Worm (Caenorhabditis elegans) whole organism, L4 larva: ENCODE data around the gene ccz-1.

Source experiments
- F49E8.2 ChIP-seq: sonication (generic microtip); optimal IDR thresholded peaks from 2 replicates; lab custom pipeline; 2016; ENCODE audit warnings: missing compliant biosample characterization, mild to moderate bottlenecking, missing genetic modification characterization, borderline replicate concordance
- R02D3.7 ChIP-seq: fragments of 150-350 bp; sonication (generic microtip); optimal IDR thresholded peaks from 3 replicates; lab custom pipeline; 2014; ENCODE audit warnings: missing biosample characterization, missing genetic modification characterization
- Y105C5A.15 ChIP-seq: fragments of 200-800 bp; sonication (Bioruptor generic); IDR thresholded peaks from 2 replicates; pipeline ENCODE4 v1.3.6; 2022; ENCODE audit warnings: missing genetic modification characterization, missing compliant biosample characterization
- Y48G9A.11 ChIP-seq: fragments of 200-800 bp; sonication (Bioruptor generic); IDR thresholded peaks from 2 replicates; pipeline ENCODE4 v1.3.6; 2022; ENCODE audit warnings: missing genetic modification reagents, missing genetic modification characterization, missing compliant biosample characterization
- ZK337.2 ChIP-seq: fragments of 200-800 bp; sonication (Bioruptor generic); IDR thresholded peaks from 2 replicates; pipeline ENCODE4 v1.3.6; 2022; ENCODE audit warnings: missing genetic modification reagents, missing genetic modification characterization, missing compliant biosample characterization
- aha-1 ChIP-seq: fragments of 150-350 bp; peaks from one replicate; lab custom pipeline; 2014; ENCODE audit warnings: missing biosample characterization, missing genetic modification characterization
- aly-2 ChIP-seq: sonication (generic microtip); optimal IDR thresholded peaks from 2 replicates; lab custom pipeline; 2018; ENCODE audit warnings: missing biosample characterization, missing genetic modification characterization
- ceh-20 ChIP-seq: fragments of 200-800 bp; sonication (Bioruptor generic); IDR thresholded peaks from 2 replicates; pipeline ENCODE4 v1.3.6; 2022; ENCODE audit warnings: missing genetic modification reagents, missing genetic modification characterization, missing compliant biosample characterization
- ceh-28 ChIP-seq: fragments of 150-350 bp; optimal IDR thresholded peaks from 2 replicates; lab custom pipeline; 2014; ENCODE audit warnings: missing biosample characterization, missing genetic modification reagents, missing genetic modification characterization
- ceh-44 ChIP-seq: fragments of 200-800 bp; sonication (Bioruptor generic); IDR thresholded peaks from 2 replicates; pipeline ENCODE4 v1.3.6; 2022; ENCODE audit warnings: missing genetic modification reagents, missing genetic modification characterization, missing compliant biosample characterization
- cey-2 ChIP-seq: sonication (generic microtip); optimal IDR thresholded peaks from 3 replicates; lab custom pipeline; 2017; ENCODE audit warnings: missing genetic modification characterization, mild to moderate bottlenecking, missing compliant biosample characterization, antibody characterized with exemption, borderline replicate concordance; ENCODE audit not compliant: insufficient read depth
- ctbp-1 ChIP-seq: fragments of 200-800 bp; sonication (Bioruptor generic); IDR thresholded peaks from 2 replicates; pipeline ENCODE4 v1.3.6; 2022; ENCODE audit warnings: missing genetic modification reagents, missing genetic modification characterization, missing compliant biosample characterization
- daf-12 ChIP-seq: fragments of 150-350 bp; optimal IDR thresholded peaks from 2 replicates; lab custom pipeline; 2014; ENCODE audit warnings: missing biosample characterization, missing genetic modification reagents, missing genetic modification characterization
- daf-16 ChIP-seq, 3 experiments: sonication (generic microtip); optimal IDR thresholded peaks; 2 replicates each; lab custom pipeline; 2016 to 2017; ENCODE audit warnings: missing genetic modification characterization in 3 of 3, missing genetic modification reagents in 3 of 3, mild to moderate bottlenecking in 2 of 3, missing compliant biosample characterization in 2 of 3, missing biosample characterization in 1 of 3, moderate library complexity in 1 of 3
- dmd-6 ChIP-seq: fragments of 200-800 bp; sonication (Bioruptor generic); IDR thresholded peaks from 2 replicates; pipeline ENCODE4 v1.3.6; 2022; ENCODE audit warnings: missing genetic modification reagents, missing genetic modification characterization, missing compliant biosample characterization
- dmd-8 ChIP-seq: fragments of 200-800 bp; sonication (Bioruptor generic); IDR thresholded peaks from 2 replicates; pipeline ENCODE4 v1.3.6; 2022; ENCODE audit warnings: missing genetic modification characterization, missing compliant biosample characterization
- dpl-1 ChIP-seq: fragments of 150-350 bp; optimal IDR thresholded peaks from 2 replicates; lab custom pipeline; 2014; ENCODE audit warnings: missing biosample characterization, missing genetic modification reagents, missing genetic modification characterization
- duxl-1 ChIP-seq: sonication (generic microtip); optimal IDR thresholded peaks from 2 replicates; lab custom pipeline; 2016; ENCODE audit warnings: mild to moderate bottlenecking, missing genetic modification characterization, moderate library complexity, missing compliant biosample characterization; ENCODE audit not compliant: poor library complexity
- dve-1 ChIP-seq: sonication (generic microtip); optimal IDR thresholded peaks from 2 replicates; lab custom pipeline; 2017; ENCODE audit warnings: antibody characterized with exemption, mild to moderate bottlenecking, missing genetic modification characterization, missing compliant biosample characterization; ENCODE audit not compliant: insufficient read depth
- egl-27 ChIP-seq: sonication (generic microtip); optimal IDR thresholded peaks from 3 replicates; lab custom pipeline; 2017; ENCODE audit warnings: missing biosample characterization, missing genetic modification reagents, missing genetic modification characterization
- egl-43 ChIP-seq: fragments of 200-800 bp; sonication (Bioruptor generic); IDR thresholded peaks from 2 replicates; pipeline ENCODE4 v1.3.6; 2022; ENCODE audit warnings: missing genetic modification reagents, missing genetic modification characterization, missing compliant biosample characterization
- gei-8 ChIP-seq: fragments of 200-800 bp; sonication (Bioruptor generic); optimal IDR thresholded peaks from 2 replicates; lab custom pipeline; 2018; ENCODE audit warnings: mild to moderate bottlenecking, missing genetic modification characterization, missing compliant biosample characterization
- hif-1 ChIP-seq, 2 experiments: sonication (generic microtip); optimal IDR thresholded peaks; 2 replicates each; lab custom pipeline; 2016 to 2017; ENCODE audit warnings: missing compliant biosample characterization in 2 of 2, missing genetic modification characterization in 2 of 2, missing genetic modification reagents in 2 of 2, missing genotype in 2 of 2, mild to moderate bottlenecking in 1 of 2
- hlh-11 ChIP-seq: fragments of 200-800 bp; sonication (Bioruptor generic); optimal IDR thresholded peaks from 2 replicates; lab custom pipeline; 2018; ENCODE audit warnings: mild to moderate bottlenecking, missing genetic modification characterization, missing compliant biosample characterization
- hlh-30 ChIP-seq: sonication (generic microtip); optimal IDR thresholded peaks from 2 replicates; lab custom pipeline; 2017; ENCODE audit warnings: antibody characterized with exemption, mild to moderate bottlenecking, missing genetic modification characterization, missing compliant biosample characterization; ENCODE audit not compliant: insufficient read depth
- lin-13 ChIP-seq: fragments of 150-350 bp; optimal IDR thresholded peaks from 2 replicates; lab custom pipeline; 2014; ENCODE audit warnings: missing biosample characterization, missing genetic modification reagents, missing genetic modification characterization
- lin-38 ChIP-seq: fragments of 200-800 bp; sonication (Bioruptor generic); IDR thresholded peaks from 2 replicates; pipeline ENCODE4 v1.3.6; 2022; ENCODE audit warnings: missing genetic modification reagents, missing genetic modification characterization, missing compliant biosample characterization
- lir-3 ChIP-seq: sonication (generic microtip); optimal IDR thresholded peaks from 2 replicates; lab custom pipeline; 2016; ENCODE audit warnings: mild to moderate bottlenecking, missing genetic modification characterization, missing compliant biosample characterization
- lsy-2 ChIP-seq, 2 experiments: fragments of 150-350 bp in 1 of 2; sonication (generic microtip) in 1 of 2; optimal IDR thresholded peaks; 2 replicates each; lab custom pipeline; 2014 to 2017; ENCODE audit warnings: missing biosample characterization in 2 of 2, missing genetic modification characterization in 2 of 2
- madf-5 ChIP-seq, 2 experiments: fragments of 200-800 bp; sonication (Bioruptor generic); IDR thresholded peaks; 2 replicates each; pipeline ENCODE4 v1.3.6; 2022; ENCODE audit warnings: missing compliant biosample characterization in 2 of 2, missing genetic modification characterization in 2 of 2
- mdt-29 ChIP-seq: fragments of 200-800 bp; sonication (Bioruptor generic); IDR thresholded peaks from 2 replicates; pipeline ENCODE4 v1.3.6; 2022; ENCODE audit warnings: missing genetic modification reagents, missing genetic modification characterization, missing compliant biosample characterization
- mes-2 ChIP-seq: sonication (generic microtip); optimal IDR thresholded peaks from 2 replicates; lab custom pipeline; 2016; ENCODE audit warnings: missing genotype, mild to moderate bottlenecking, missing genetic modification characterization, missing compliant biosample characterization; ENCODE audit not compliant: poor library complexity, severe bottlenecking
- mxl-2 ChIP-seq: fragments of 200-800 bp; sonication (Bioruptor generic); conservative IDR thresholded peaks from 2 replicates; pipeline ENCODE4 v1.3.6; 2022; ENCODE audit warnings: missing genetic modification reagents, missing genetic modification characterization, missing compliant biosample characterization
- nhr-10 ChIP-seq: fragments of 150-350 bp; optimal IDR thresholded peaks from 2 replicates; lab custom pipeline; 2014; ENCODE audit warnings: missing biosample characterization, missing genetic modification characterization
- nhr-102 ChIP-seq: sonication (generic microtip); optimal IDR thresholded peaks from 2 replicates; lab custom pipeline; 2016; ENCODE audit warnings: mild to moderate bottlenecking, missing genetic modification characterization, moderate library complexity, missing compliant biosample characterization
- nhr-111 ChIP-seq: fragments of 200-800 bp; sonication (Bioruptor generic); optimal IDR thresholded peaks from 2 replicates; lab custom pipeline; 2018; ENCODE audit warnings: mild to moderate bottlenecking, missing genetic modification characterization, missing compliant biosample characterization
- nhr-237 ChIP-seq: sonication (generic microtip); optimal IDR thresholded peaks from 2 replicates; lab custom pipeline; 2017; ENCODE audit warnings: missing biosample characterization, missing genetic modification characterization
- nhr-25 ChIP-seq: sonication (generic microtip); optimal IDR thresholded peaks from 2 replicates; lab custom pipeline; 2017; ENCODE audit warnings: missing genetic modification characterization, mild to moderate bottlenecking, missing compliant biosample characterization, antibody characterized with exemption, moderate library complexity, borderline replicate concordance; ENCODE audit not compliant: insufficient read depth
- nhr-76 ChIP-seq: fragments of 150-350 bp; optimal IDR thresholded peaks from 2 replicates; lab custom pipeline; 2014; ENCODE audit warnings: missing biosample characterization, missing genetic modification characterization
- nhr-77 ChIP-seq: fragments of 150-350 bp; optimal IDR thresholded peaks from 2 replicates; lab custom pipeline; 2014; ENCODE audit warnings: missing biosample characterization, missing genetic modification characterization
- php-3 ChIP-seq: fragments of 200-800 bp; sonication (Bioruptor generic); IDR thresholded peaks from 2 replicates; pipeline ENCODE4 v1.3.6; 2022; ENCODE audit warnings: missing genetic modification reagents, missing genetic modification characterization, missing compliant biosample characterization
- rbr-2 ChIP-seq: sonication (generic microtip); optimal IDR thresholded peaks from 2 replicates; lab custom pipeline; 2016; ENCODE audit warnings: missing genotype, missing genetic modification characterization, missing compliant biosample characterization
- snpc-4 ChIP-seq: fragments of 150-350 bp; optimal IDR thresholded peaks from 2 replicates; lab custom pipeline; 2014; ENCODE audit warnings: missing biosample characterization, missing genetic modification characterization
- tra-1 ChIP-seq: fragments of 200-800 bp; sonication (Bioruptor generic); IDR thresholded peaks from 2 replicates; pipeline ENCODE4 v1.3.6; 2022; ENCODE audit warnings: missing genetic modification reagents, missing genetic modification characterization, missing compliant biosample characterization
- unc-130 ChIP-seq: sonication (generic microtip); optimal IDR thresholded peaks from 2 replicates; lab custom pipeline; 2016; ENCODE audit warnings: missing genetic modification reagents, missing genetic modification characterization, missing compliant biosample characterization
- vab-7 ChIP-seq: fragments of 200-800 bp; sonication (Bioruptor generic); IDR thresholded peaks from 2 replicates; pipeline ENCODE4 v1.3.6; 2022; ENCODE audit warnings: missing genetic modification reagents, missing genetic modification characterization, missing compliant biosample characterization
- zfp-3 ChIP-seq: fragments of 200-800 bp; sonication (Bioruptor generic); conservative IDR thresholded peaks from 2 replicates; pipeline ENCODE4 v1.3.6; 2022; ENCODE audit warnings: missing genetic modification reagents, missing genetic modification characterization, missing compliant biosample characterization
- zip-2 ChIP-seq: fragments of 150-350 bp; optimal IDR thresholded peaks from 2 replicates; lab custom pipeline; 2014; ENCODE audit warnings: missing biosample characterization, missing genetic modification characterization
- ztf-7 ChIP-seq: fragments of 150-350 bp; optimal IDR thresholded peaks from 2 replicates; lab custom pipeline; 2014; ENCODE audit warnings: missing biosample characterization, missing genetic modification characterization

Gene ccz-1

DNA sequence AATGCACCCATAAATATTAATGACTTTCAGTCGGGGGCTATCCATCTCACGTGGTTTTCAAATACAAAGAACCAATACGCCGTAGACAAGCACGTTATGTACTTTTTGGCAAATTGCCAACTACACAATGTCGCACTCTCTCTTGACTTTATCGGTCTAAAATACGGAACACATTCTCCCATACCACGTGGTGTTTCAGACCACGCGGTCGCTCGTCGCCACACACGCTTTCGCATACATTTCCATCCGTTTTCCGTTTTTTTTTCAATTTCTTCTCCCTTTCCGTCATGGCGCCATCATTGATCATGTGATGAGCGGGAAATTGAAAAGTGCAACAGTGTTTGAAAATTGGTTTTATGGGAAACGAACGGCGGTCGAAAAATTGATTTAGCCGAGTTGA lies 20.1 kb upstream of the ccz-1 start:
- TF ChIP-seq Y48G9A.11 (GFP tag; lab: Robert Waterston, UW) (no peak), lsy-2 (tag; optimal IDR thresholded peaks at IDR 0.05; lab: Kevin White, UChicago) (peak; percentile 64 to 84), ctbp-1 (GFP tag; lab: Robert Waterston, UW) (peak; percentile 71), mes-2 (tag; lab: Kevin White, UChicago) (peak; percentile 62), daf-16 (GFP tag; optimal IDR thresholded peaks at IDR 0.05; lab: Kevin White, UChicago) (no peak), daf-16 (tag; optimal IDR thresholded peaks at IDR 0.05; lab: Kevin White, UChicago) (peak; percentile 73), mdt-29 (peak; percentile 96), cey-2 (tag; lab: Kevin White, UChicago) (peak; percentile 63), dve-1 (tag; lab: Kevin White, UChicago) (peak; percentile 95), F49E8.2 (no peak), zip-2 (no peak), lin-13 (GFP tag; lab: Kevin White, UChicago) (no peak), rbr-2 (tag; lab: Kevin White, UChicago) (peak; percentile 38), daf-12 (no peak), Y105C5A.15 (no peak), dmd-8 (GFP tag; lab: Robert Waterston, UW) (no peak), lin-38 (GFP tag; lab: Robert Waterston, UW) (peak; percentile 43), egl-27 (peak; percentile 2), nhr-10 (tag; lab: Kevin White, UChicago) (peak; percentile 52), nhr-111 (GFP tag; lab: Kevin White, UChicago) (no peak), php-3 (peak; percentile 83), dpl-1 (GFP tag; lab: Kevin White, UChicago) (peak; percentile 63), nhr-77 (tag; lab: Kevin White, UChicago) (peak; percentile 81), hlh-11 (tag; lab: Kevin White, UChicago) (peak; percentile 99), R02D3.7 (tag; lab: Kevin White, UChicago) (no peak), ztf-7 (tag; lab: Kevin White, UChicago) (peak; percentile 59), madf-5 (GFP tag; IDR thresholded peaks at IDR 0.05; lab: Robert Waterston, UW) (peak in 1 of 2 experiments; percentile 41; a peak in 1 of 4 replicates), ceh-20 (GFP tag; lab: Robert Waterston, UW) (peak; percentile 92), aly-2 (tag; lab: Kevin White, UChicago) (no peak), gei-8 (GFP tag; lab: Kevin White, UChicago) (peak; percentile 89), tra-1 (GFP tag; lab: Robert Waterston, UW) (peak; percentile 99), snpc-4 (tag; lab: Kevin White, UChicago) (no peak), ceh-28 (tag; lab: Kevin White, UChicago) (no peak), mxl-2 (GFP tag; lab: Robert Waterston, UW) (no peak; the same call in 1 of the 2 replicates), ceh-44 (no peak), ZK337.2 (GFP tag; lab: Robert Waterston, UW) (no peak), nhr-25 (tag; lab: Kevin White, UChicago) (peak; percentile 21), zfp-3 (GFP tag; lab: Robert Waterston, UW) (no peak; the same call in none of the 2 replicates), duxl-1 (tag; lab: Kevin White, UChicago) (peak; percentile 20), nhr-76 (tag; lab: Kevin White, UChicago) (peak; percentile 52), hlh-30 (tag; lab: Kevin White, UChicago) (peak; percentile 99), unc-130 (GFP tag; lab: Kevin White, UChicago) (no peak), lir-3 (tag; lab: Kevin White, UChicago) (no peak), nhr-237 (no peak), hif-1 (tag; optimal IDR thresholded peaks at IDR 0.05; lab: Kevin White, UChicago) (peak; percentile 67 to 82), vab-7 (GFP tag; lab: Robert Waterston, UW) (peak; percentile 63; the same call in 1 of the 2 replicates), egl-43 (GFP tag; lab: Robert Waterston, UW) (no peak), aha-1 (peak; percentile 100), dmd-6 (peak; percentile 99), nhr-102 (tag; lab: Kevin White, UChicago) (peak; percentile 91)
